Worm (Caenorhabditis elegans) whole organism, young adult: Measurements from ENCODE around the gene lpd-7.
"Not testable (repeated sequence)": the region's sequence is repeated elsewhere in the genome, so short reads cannot be mapped to it uniquely, and the experiment has no call there.

Source experiments
- madf-6 ChIP-seq: fragments of 200-800 bp; sonication (Bioruptor generic); IDR thresholded peaks from 2 replicates; pipeline ENCODE4 v1.3.6; 2022; ENCODE audit warnings: missing genetic modification reagents, missing genetic modification characterization, missing compliant biosample characterization
- ztf-26 ChIP-seq: sonication (generic microtip); optimal IDR thresholded peaks from 2 replicates; lab custom pipeline; 2017; ENCODE audit warnings: missing genetic modification characterization, missing compliant biosample characterization

ce11 chrIII:7601084-7601483, 27.9 kb downstream of the lpd-7 start:
- not testable (repeated sequence) for TF ChIP-seq ztf-26 (tag; lab: Kevin White, UChicago); madf-6 (GFP tag; lab: Robert Waterston, UW)
